Worm (Caenorhabditis elegans) whole organism, midembryonic: ENCODE results near the gene anat-1.

Experiments
- cog-1 ChIP-seq: sonication (generic microtip); optimal IDR thresholded peaks from 2 replicates; lab custom pipeline; 2016; ENCODE audit warnings: missing genetic modification characterization, missing compliant biosample characterization
- klf-2 ChIP-seq: fragments of 200-800 bp; sonication (Bioruptor generic); conservative IDR thresholded peaks from 2 replicates; pipeline ENCODE4 v1.3.6; 2022; ENCODE audit warnings: missing genetic modification reagents, missing genetic modification characterization, missing compliant biosample characterization
- med-1 ChIP-seq: sonication (generic microtip); optimal IDR thresholded peaks from 2 replicates; lab custom pipeline; 2017; ENCODE audit warnings: missing genetic modification characterization, mild to moderate bottlenecking, missing compliant biosample characterization, antibody characterized with exemption, missing genetic modification reagents; ENCODE audit not compliant: insufficient read depth
- ztf-23 ChIP-seq: fragments of 200-800 bp; sonication (Bioruptor generic); IDR thresholded peaks from 2 replicates; pipeline ENCODE4 v1.3.6; 2022; ENCODE audit warnings: missing genetic modification reagents, missing genetic modification characterization, missing compliant biosample characterization
- ztf-29 ChIP-seq: fragments of 200-800 bp; sonication (Bioruptor generic); IDR thresholded peaks from 2 replicates; pipeline ENCODE4 v1.3.6; 2022; ENCODE audit warnings: missing genetic modification reagents, missing genetic modification characterization, missing compliant biosample characterization

ce11 chrIV:6747652-6748051 is 23.0 kb upstream of the anat-1 start:
- no peak for TF ChIP-seq med-1 (GFP tag; lab: Kevin White, UChicago)
- no peak for TF ChIP-seq ztf-29
- no peak for TF ChIP-seq klf-2
- no peak for TF ChIP-seq ztf-23 (GFP tag; lab: Robert Waterston, UW)
- peak; percentile 13 for TF ChIP-seq cog-1 (tag; lab: Kevin White, UChicago)
